Worm (Caenorhabditis elegans) whole organism, midembryonic: Measurements from ENCODE around the gene sir-2.3.

ENCODE experiments used
- cog-1 ChIP-seq: sonication (generic microtip); optimal IDR thresholded peaks from 2 replicates; lab custom pipeline; 2016; ENCODE audit warnings: missing genetic modification characterization, missing compliant biosample characterization
- flt-1 ChIP-seq: fragments of 200-800 bp; sonication (Bioruptor generic); IDR thresholded peaks from 2 replicates; pipeline ENCODE4 v1.3.6; 2022; ENCODE audit warnings: missing genetic modification characterization, missing compliant biosample characterization
- ref-1 ChIP-seq: fragments of 200-800 bp; sonication (Bioruptor generic); conservative IDR thresholded peaks from 2 replicates; pipeline ENCODE4 v1.3.6; 2022; ENCODE audit warnings: missing genetic modification reagents, missing genetic modification characterization, missing compliant biosample characterization
- tab-1 ChIP-seq: fragments of 200-800 bp; sonication (Bioruptor generic); IDR thresholded peaks from 2 replicates; pipeline ENCODE4 v1.3.6; 2022; ENCODE audit warnings: missing genetic modification characterization, missing compliant biosample characterization
- ztf-23 ChIP-seq: fragments of 200-800 bp; sonication (Bioruptor generic); IDR thresholded peaks from 2 replicates; pipeline ENCODE4 v1.3.6; 2022; ENCODE audit warnings: missing genetic modification reagents, missing genetic modification characterization, missing compliant biosample characterization
- ztf-29 ChIP-seq: fragments of 200-800 bp; sonication (Bioruptor generic); IDR thresholded peaks from 2 replicates; pipeline ENCODE4 v1.3.6; 2022; ENCODE audit warnings: missing genetic modification reagents, missing genetic modification characterization, missing compliant biosample characterization

ce11 chrX:13383273-13383672 is 51.8 kb downstream of the sir-2.3 start:
- TF ChIP-seq ztf-23 (GFP tag; lab: Robert Waterston, UW) (no peak), flt-1 (GFP tag; lab: Robert Waterston, UW) (no peak), tab-1 (GFP tag; lab: Robert Waterston, UW) (no peak), ztf-29 (GFP tag; lab: Robert Waterston, UW) (no peak), cog-1 (tag; lab: Kevin White, UChicago) (no peak), ref-1 (GFP tag; lab: Robert Waterston, UW) (no peak)
